Fruit fly (Drosophila melanogaster): ENCODE measurements around the gene CG12111.

Gene CG12111

dm6 chrX:8561404-8562397, 9.0 kb downstream of the CG12111 start (continued):
- TF ChIP-seq CG17359 (tag; optimal IDR thresholded peaks at IDR 0.05), result no peak
- peak; percentile 46 for TF ChIP-seq Xrp1 (GFP tag; IDR thresholded peaks at IDR 0.05)
- TF ChIP-seq Deaf1 (tag; optimal IDR thresholded peaks at IDR 0.05), result no peak
- peak; percentile 27 for TF ChIP-seq CG7839 (tag; optimal IDR thresholded peaks at IDR 0.05)
- TF ChIP-seq HLH4C (GFP tag; IDR thresholded peaks at IDR 0.05; ENCODE audit: partially characterized antibody), result peak; percentile 63; the same call in 1 of the 3 replicates
- peak; percentile 89 for TF ChIP-seq cg (GFP tag; optimal IDR thresholded peaks at IDR 0.05)
- TF ChIP-seq zfh2 (GFP tag; optimal IDR thresholded peaks at IDR 0.05), result peak; percentile 50
- peak; percentile 75 for TF ChIP-seq Kr (GFP tag; optimal IDR thresholded peaks at IDR 0.05)
- no peak; the same call in 1 of the 2 replicates for TF ChIP-seq Awh (GFP tag; IDR thresholded peaks at IDR 0.05)
- no peak for TF ChIP-seq CG8290 (GFP tag; optimal IDR thresholded peaks at IDR 0.05)
- peak in 1 of 2 experiments; percentile 76 for TF ChIP-seq CG8290 (tag; optimal IDR thresholded peaks at IDR 0.05)
- peak; percentile 84 for TF ChIP-seq sens (GFP tag)
- TF ChIP-seq caup (GFP tag; optimal IDR thresholded peaks at IDR 0.05; ENCODE audit: severe bottlenecking), result peak; percentile 31
- no peak for TF ChIP-seq ssp (GFP tag; IDR thresholded peaks at IDR 0.05)
- peak; percentile 15 for TF ChIP-seq Camta (GFP tag; optimal IDR thresholded peaks at IDR 0.05)
- peak; percentile 4 for TF ChIP-seq pnt (GFP tag; optimal IDR thresholded peaks at IDR 0.05)
- peak; percentile 62 for TF ChIP-seq cwo (GFP tag; optimal IDR thresholded peaks at IDR 0.05)
- peak; percentile 46 for TF ChIP-seq CG9932 (GFP tag; IDR thresholded peaks at IDR 0.05)
- TF ChIP-seq crol (GFP tag; IDR thresholded peaks at IDR 0.05), result peak; percentile 69; the same call in 1 of the 2 replicates
- no peak for TF ChIP-seq CG14441 (GFP tag; IDR thresholded peaks at IDR 0.05)
- peak; percentile 33 for TF ChIP-seq pum (GFP tag; optimal IDR thresholded peaks at IDR 0.05)
- TF ChIP-seq knrl (GFP tag; IDR thresholded peaks at IDR 0.05; ENCODE audit: partially characterized antibody), result no peak; the same call in 2 of the 3 replicates
- peak; percentile 66; the same call in 1 of the 3 replicates for TF ChIP-seq CG34422 (GFP tag; IDR thresholded peaks at IDR 0.05)
- peak; percentile 89 for TF ChIP-seq pros (GFP tag; optimal IDR thresholded peaks at IDR 0.05)
- peak; percentile 11 for TF ChIP-seq CG18764 (GFP tag; optimal IDR thresholded peaks at IDR 0.05)
- TF ChIP-seq Rfx (GFP tag; IDR thresholded peaks at IDR 0.05), result 0 out of 2 replicates have a peak, but pooled peaks have one; percentile 17
- peak; percentile 22 for TF ChIP-seq CG9437 (GFP tag; optimal IDR thresholded peaks at IDR 0.05)
- TF ChIP-seq CG1603 (tag; optimal IDR thresholded peaks at IDR 0.05), result peak; percentile 69
- TF ChIP-seq CG17186 (GFP tag; optimal IDR thresholded peaks at IDR 0.05), result peak; percentile 19
- no peak for TF ChIP-seq repo (GFP tag; optimal IDR thresholded peaks at IDR 0.05)
- peak; percentile 23 for TF ChIP-seq Sin3A (optimal IDR thresholded peaks at IDR 0.05)
- peak; percentile 58 for TF ChIP-seq Sry-δ (GFP tag; optimal IDR thresholded peaks at IDR 0.05)
- peak; percentile 21 for TF ChIP-seq CG2678 (tag; optimal IDR thresholded peaks at IDR 0.05)
- no peak for TF ChIP-seq crc (GFP tag; optimal IDR thresholded peaks at IDR 0.05)
- peak; percentile 49 for TF ChIP-seq CG32532 (GFP tag; IDR thresholded peaks at IDR 0.05)
- TF ChIP-seq disco-r (GFP tag; optimal IDR thresholded peaks at IDR 0.05), result peak; percentile 10
- TF ChIP-seq bsh (GFP tag; optimal IDR thresholded peaks at IDR 0.05), result peak in 1 of 2 experiments; percentile 6
- peak; percentile 41 for TF ChIP-seq ERR (GFP tag; optimal IDR thresholded peaks at IDR 0.05)
- peak; percentile 44 for TF ChIP-seq Hmr (GFP tag; optimal IDR thresholded peaks at IDR 0.05)
- peak; percentile 46; the same call in 2 of the 4 replicates for TF ChIP-seq Dll (GFP tag; IDR thresholded peaks at IDR 0.05; ENCODE audit: partially characterized antibody)
- peak; percentile 36 for TF ChIP-seq Antp (GFP tag; optimal IDR thresholded peaks at IDR 0.05)
- peak; percentile 28 for TF ChIP-seq HLH54F (GFP tag; optimal IDR thresholded peaks at IDR 0.05)
- TF ChIP-seq ind (GFP tag; optimal IDR thresholded peaks at IDR 0.05), result peak; percentile 33
- peak; percentile 12 for TF ChIP-seq Fer1 (GFP tag; optimal IDR thresholded peaks at IDR 0.05)
- peak; percentile 72 for TF ChIP-seq stwl (tag; optimal IDR thresholded peaks at IDR 0.05)
- peak; percentile 25 for TF ChIP-seq shn (GFP tag; optimal IDR thresholded peaks at IDR 0.05)
- TF ChIP-seq BEAF-32 (GFP tag; optimal IDR thresholded peaks at IDR 0.05), result peak; percentile 58

All from whole organism, embryonic.